Fruit fly (Drosophila melanogaster): ENCODE results near the gene Oseg4.

Gene Oseg4

DNA sequence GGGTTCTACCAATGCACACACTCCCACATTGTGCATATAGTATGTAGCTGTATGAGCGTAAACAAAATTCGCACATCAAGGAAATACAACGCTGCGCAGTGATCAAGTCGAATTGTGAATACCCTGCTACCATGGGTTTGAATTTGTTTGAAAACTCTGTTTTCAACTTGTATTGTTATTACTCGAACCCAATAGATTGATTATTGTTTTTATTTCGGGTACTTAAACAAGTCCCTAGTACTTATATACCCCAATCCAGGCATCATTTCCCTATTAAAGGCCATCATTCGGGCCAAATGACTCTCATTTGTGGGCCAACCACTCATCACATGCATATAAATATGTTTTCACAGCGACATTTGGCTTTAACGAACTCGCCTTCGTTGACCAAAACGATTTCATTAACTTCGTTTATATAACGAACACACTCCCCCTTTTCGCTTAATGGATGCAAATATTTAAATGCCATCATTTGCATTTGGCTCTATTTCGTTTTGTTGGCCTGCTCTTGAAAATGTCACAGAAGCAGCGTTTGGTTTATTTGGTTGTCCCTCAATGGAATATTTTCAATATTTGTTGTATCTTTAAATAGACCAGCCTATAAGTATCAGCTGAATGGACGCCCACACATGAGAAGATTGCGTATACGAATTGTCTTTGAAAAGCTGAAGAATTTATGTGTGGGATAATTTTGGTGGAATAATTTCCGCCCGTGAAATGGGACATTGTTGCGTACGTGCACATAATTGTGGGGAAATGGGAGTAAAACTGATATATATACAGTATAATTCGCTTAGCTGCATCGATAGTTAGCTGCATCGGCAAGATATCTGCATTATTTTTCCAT lies 4.8 kb upstream of the Oseg4 start (continued):
- TF ChIP-seq E2f1 (GFP tag; IDR thresholded peaks at IDR 0.05) (peak; percentile 72), CG14441 (GFP tag; IDR thresholded peaks at IDR 0.05) (peak; percentile 90), gsb (GFP tag; IDR thresholded peaks at IDR 0.05) (peak; percentile 56), Adf1 (GFP tag; IDR thresholded peaks at IDR 0.05) (no peak), ase (GFP tag; IDR thresholded peaks at IDR 0.05) (peak; percentile 85; the same call in 2 of the 3 replicates), CG8089 (GFP tag; optimal IDR thresholded peaks at IDR 0.05) (peak; percentile 17), jumu (GFP tag; optimal IDR thresholded peaks at IDR 0.05) (peak; percentile 11), ATbp (GFP tag; optimal IDR thresholded peaks at IDR 0.05) (peak; percentile 26), CG12391 (tag; optimal IDR thresholded peaks at IDR 0.05) (peak; percentile 51), CG43689 (GFP tag; IDR thresholded peaks at IDR 0.05) (peak; percentile 82), CG9932 (GFP tag; IDR thresholded peaks at IDR 0.05) (peak; percentile 63), Ptx1 (GFP tag; IDR thresholded peaks at IDR 0.05) (peak; percentile 89), CG15601 (tag; optimal IDR thresholded peaks at IDR 0.05) (no peak), CG2116 (GFP tag; optimal IDR thresholded peaks at IDR 0.05) (no peak), Abd-B (GFP tag; optimal IDR thresholded peaks at IDR 0.05) (peak; percentile 73), CG11093 (GFP tag; IDR thresholded peaks at IDR 0.05) (0 out of 3 replicates have a peak, but pooled peaks have one; percentile 41), CG5245 (GFP tag; optimal IDR thresholded peaks at IDR 0.05) (no peak), CG2712 (tag; optimal IDR thresholded peaks at IDR 0.05) (peak; percentile 35), Trl (optimal IDR thresholded peaks at IDR 0.05) (no peak), Trl (GFP tag; optimal IDR thresholded peaks at IDR 0.05) (peak; percentile 33), CG4328 (GFP tag; optimal IDR thresholded peaks at IDR 0.05) (no peak), Ets97D (GFP tag; optimal IDR thresholded peaks at IDR 0.05) (peak; percentile 19), kay (GFP tag; optimal IDR thresholded peaks at IDR 0.05) (peak; percentile 37), CG30431 (GFP tag; optimal IDR thresholded peaks at IDR 0.05) (peak; percentile 23), NfI (GFP tag; optimal IDR thresholded peaks at IDR 0.05) (peak; percentile 68), CG15269 (tag; optimal IDR thresholded peaks at IDR 0.05) (peak; percentile 86), lbe (GFP tag; optimal IDR thresholded peaks at IDR 0.05) (peak; percentile 32), Asciz (GFP tag; optimal IDR thresholded peaks at IDR 0.05) (peak; percentile 25), tgo (GFP tag; IDR thresholded peaks at IDR 0.05) (peak; percentile 86), Neu2 (GFP tag; optimal IDR thresholded peaks at IDR 0.05; ENCODE audit: borderline replicate concordance) (no peak), CG4404 (GFP tag; IDR thresholded peaks at IDR 0.05) (peak; percentile 51; the same call in 1 of the 2 replicates), disco-r (GFP tag; optimal IDR thresholded peaks at IDR 0.05) (no peak), CG10979 (tag; optimal IDR thresholded peaks at IDR 0.05) (no peak), Bteb2 (GFP tag; optimal IDR thresholded peaks at IDR 0.05) (peak; percentile 65), gce (GFP tag; IDR thresholded peaks at IDR 0.05) (peak; percentile 71; the same call in 1 of the 3 replicates), Awh (GFP tag; IDR thresholded peaks at IDR 0.05) (peak; percentile 74), Poxn (GFP tag; IDR thresholded peaks at IDR 0.05) (peak; percentile 24; the same call in 1 of the 2 replicates), ken (GFP tag; IDR thresholded peaks at IDR 0.05) (peak; percentile 53; the same call in 2 of the 3 replicates), MBD-R2 (GFP tag; IDR thresholded peaks at IDR 0.05) (no peak; the same call in 1 of the 2 replicates), Gsc (GFP tag; IDR thresholded peaks at IDR 0.05) (0 out of 2 replicates have a peak, but pooled peaks have one; percentile 30), CG3163 (GFP tag; optimal IDR thresholded peaks at IDR 0.05) (peak; percentile 45), CHES-1-like (GFP tag; optimal IDR thresholded peaks at IDR 0.05) (peak; percentile 59), lov (optimal IDR thresholded peaks at IDR 0.05) (no peak), lov (GFP tag; IDR thresholded peaks at IDR 0.05) (0 out of 3 replicates have a peak, but pooled peaks have one; percentile 23), Doc3 (GFP tag; IDR thresholded peaks at IDR 0.05; ENCODE audit: partially characterized antibody) (no peak), pan (optimal IDR thresholded peaks at IDR 0.05) (no peak), pan (GFP tag; optimal IDR thresholded peaks at IDR 0.05 in 1 of 2, IDR thresholded peaks at IDR 0.05 in 1 of 2) (peak in 1 of 2 experiments; percentile 86), maf-S (GFP tag; optimal IDR thresholded peaks at IDR 0.05) (peak; percentile 48), CG1529 (GFP tag; optimal IDR thresholded peaks at IDR 0.05) (no peak), Atf3 (GFP tag; optimal IDR thresholded peaks at IDR 0.05) (peak; percentile 35)
